Fruit fly (Drosophila melanogaster): ENCODE results near the gene CG43072.

The CG43072 gene

DNA sequence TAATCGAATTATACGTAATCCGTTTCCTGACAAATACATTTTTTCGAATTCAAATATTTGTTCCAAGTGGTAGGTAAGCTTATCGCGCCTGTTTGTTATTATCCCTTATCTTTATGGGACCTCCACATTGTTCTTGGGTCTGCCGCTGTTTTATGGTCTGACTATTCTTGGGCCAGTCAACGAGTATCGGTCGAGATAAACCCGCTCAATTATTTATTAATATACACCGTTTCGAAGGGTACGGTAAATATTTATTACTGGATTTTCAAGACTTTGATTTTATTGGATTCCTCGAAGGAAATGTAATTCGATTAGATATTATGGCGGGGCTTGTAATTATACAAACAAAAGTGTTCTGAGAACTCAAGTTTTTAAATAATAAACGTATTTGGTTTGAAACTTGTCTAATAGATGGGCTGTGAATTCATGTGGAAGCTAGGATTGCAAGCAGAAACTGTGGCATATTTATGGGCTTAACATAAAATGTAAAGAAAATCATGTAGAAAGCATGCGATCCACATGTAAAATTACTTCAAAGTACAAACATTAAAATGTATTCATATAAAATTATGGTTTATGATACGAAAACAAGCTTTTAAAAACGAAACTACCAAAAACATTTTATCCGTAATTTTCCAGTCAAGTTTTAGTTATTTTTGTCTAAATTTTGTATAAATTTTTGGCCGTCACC is at the start of gene CG43072:
Gene CG43072 (plus strand): TSS at position 641 of the 691 bp plus-strand sequence.
- TF ChIP-seq Myc (optimal IDR thresholded peaks at IDR 0.05) (peak; percentile 79), sv (GFP tag; optimal IDR thresholded peaks at IDR 0.05) (no peak), h (GFP tag; optimal IDR thresholded peaks at IDR 0.05) (peak; percentile 7), brk (GFP tag; optimal IDR thresholded peaks at IDR 0.05) (peak; percentile 2), tai (GFP tag; optimal IDR thresholded peaks at IDR 0.05) (no peak), CrebA (GFP tag; optimal IDR thresholded peaks at IDR 0.05; ENCODE audit: borderline replicate concordance) (peak; percentile 55), Sp1 (GFP tag; optimal IDR thresholded peaks at IDR 0.05) (peak; percentile 32), Rel (GFP tag; optimal IDR thresholded peaks at IDR 0.05) (no peak), Rel (tag; optimal IDR thresholded peaks at IDR 0.05) (peak; percentile 19)

DNA sequence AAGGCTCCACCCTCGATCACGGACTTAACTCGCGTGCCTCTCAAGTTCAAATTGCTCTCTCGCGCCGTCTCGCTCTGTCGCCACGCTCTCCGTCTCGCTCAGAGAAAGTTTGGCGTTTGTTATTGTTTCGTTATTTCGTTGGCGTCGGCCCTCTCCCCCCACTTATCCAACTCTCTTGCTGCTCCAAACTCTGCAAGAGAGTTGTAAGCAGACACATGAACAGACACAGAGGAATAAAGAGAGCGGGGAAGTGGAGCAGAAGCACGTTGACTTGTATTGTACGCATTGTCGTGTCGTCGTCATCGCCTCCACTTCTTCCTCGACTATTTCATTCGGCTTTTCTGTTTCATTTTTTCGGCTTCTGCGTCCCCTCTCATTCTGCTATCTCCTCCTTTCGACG is 42.3 kb upstream of the CG43072 start:
- no peak for TF ChIP-seq brk (GFP tag; optimal IDR thresholded peaks at IDR 0.05)
- TF ChIP-seq Dif (GFP tag; optimal IDR thresholded peaks at IDR 0.05; ENCODE audit: partially characterized antibody) = peak; percentile 92
- no peak for TF ChIP-seq GATAd (GFP tag; optimal IDR thresholded peaks at IDR 0.05)
- TF ChIP-seq dsf (GFP tag; optimal IDR thresholded peaks at IDR 0.05; ENCODE audit: borderline replicate concordance) = no peak
- no peak for TF ChIP-seq dmrt93B (GFP tag; optimal IDR thresholded peaks at IDR 0.05)
- TF ChIP-seq Hr83 (GFP tag; optimal IDR thresholded peaks at IDR 0.05; ENCODE audit: poor library complexity, severe bottlenecking) = no peak
- no peak for TF ChIP-seq Sp1 (GFP tag; optimal IDR thresholded peaks at IDR 0.05)
- peak; percentile 20 for TF ChIP-seq Jra (GFP tag; optimal IDR thresholded peaks at IDR 0.05)
- TF ChIP-seq jim (GFP tag; optimal IDR thresholded peaks at IDR 0.05) = no peak
- TF ChIP-seq Mio (GFP tag; optimal IDR thresholded peaks at IDR 0.05) = no peak
- no peak for TF ChIP-seq rgr (GFP tag; optimal IDR thresholded peaks at IDR 0.05)
- no peak for TF ChIP-seq usp (GFP tag; optimal IDR thresholded peaks at IDR 0.05)
- TF ChIP-seq lola (GFP tag; optimal IDR thresholded peaks at IDR 0.05) = no peak
- TF ChIP-seq Rel (GFP tag; optimal IDR thresholded peaks at IDR 0.05) = no peak
- TF ChIP-seq Rel (tag; optimal IDR thresholded peaks at IDR 0.05) = peak; percentile 36
- TF ChIP-seq HLH106 (tag; optimal IDR thresholded peaks at IDR 0.05) = no peak
- peak; percentile 58 for TF ChIP-seq h (GFP tag; optimal IDR thresholded peaks at IDR 0.05)
- no peak for TF ChIP-seq Dfd (GFP tag; optimal IDR thresholded peaks at IDR 0.05)
- TF ChIP-seq dl (GFP tag; optimal IDR thresholded peaks at IDR 0.05; ENCODE audit: insufficient read depth in 1 of 2, partially characterized antibody in 2 of 2) = peak; percentile 57 to 78
- TF ChIP-seq psq (GFP tag; optimal IDR thresholded peaks at IDR 0.05) = peak; percentile 89
- TF ChIP-seq Hnf4 (GFP tag; optimal IDR thresholded peaks at IDR 0.05) = no peak
- TF ChIP-seq Abd-B (GFP tag; optimal IDR thresholded peaks at IDR 0.05) = no peak
- TF ChIP-seq fru (GFP tag; optimal IDR thresholded peaks at IDR 0.05) = peak; percentile 25
- no peak for TF ChIP-seq OdsH (GFP tag; optimal IDR thresholded peaks at IDR 0.05)
- TF ChIP-seq br (GFP tag; optimal IDR thresholded peaks at IDR 0.05) = no peak
- TF ChIP-seq Vsx2 (GFP tag; optimal IDR thresholded peaks at IDR 0.05; ENCODE audit: partially characterized antibody) = peak; percentile 23
- TF ChIP-seq Hr78 (GFP tag; optimal IDR thresholded peaks at IDR 0.05) = no peak
- no peak for TF ChIP-seq N (GFP tag; optimal IDR thresholded peaks at IDR 0.05)
- no peak for TF ChIP-seq CG32264 (GFP tag; optimal IDR thresholded peaks at IDR 0.05)
- no peak for TF ChIP-seq sage (GFP tag; optimal IDR thresholded peaks at IDR 0.05)

DNA sequence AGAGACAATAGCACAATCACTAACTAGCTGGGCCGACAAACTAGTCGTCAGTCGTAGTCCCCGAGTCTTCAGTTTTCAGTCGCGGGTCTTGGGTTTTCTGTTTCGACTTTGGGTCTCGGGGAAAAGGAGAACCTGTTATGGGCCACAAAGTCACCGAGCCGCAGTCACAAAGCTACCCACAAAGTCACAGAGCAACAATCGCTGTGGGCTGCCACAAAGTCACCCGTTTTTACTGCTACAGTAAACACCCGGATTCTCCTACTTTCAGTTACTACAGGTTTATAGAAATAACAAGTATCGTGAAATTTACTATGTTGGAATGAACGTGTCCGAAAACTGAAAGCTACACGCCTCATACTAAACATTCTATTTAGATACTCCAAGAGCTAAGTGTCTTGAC is 41.9 kb upstream of the CG43072 start:
- no peak for TF ChIP-seq Dfd (GFP tag; optimal IDR thresholded peaks at IDR 0.05)
- no peak for TF ChIP-seq brk (GFP tag; optimal IDR thresholded peaks at IDR 0.05)
- no peak for TF ChIP-seq ey (GFP tag; optimal IDR thresholded peaks at IDR 0.05)
- TF ChIP-seq psq (GFP tag; optimal IDR thresholded peaks at IDR 0.05) = no peak

DNA sequence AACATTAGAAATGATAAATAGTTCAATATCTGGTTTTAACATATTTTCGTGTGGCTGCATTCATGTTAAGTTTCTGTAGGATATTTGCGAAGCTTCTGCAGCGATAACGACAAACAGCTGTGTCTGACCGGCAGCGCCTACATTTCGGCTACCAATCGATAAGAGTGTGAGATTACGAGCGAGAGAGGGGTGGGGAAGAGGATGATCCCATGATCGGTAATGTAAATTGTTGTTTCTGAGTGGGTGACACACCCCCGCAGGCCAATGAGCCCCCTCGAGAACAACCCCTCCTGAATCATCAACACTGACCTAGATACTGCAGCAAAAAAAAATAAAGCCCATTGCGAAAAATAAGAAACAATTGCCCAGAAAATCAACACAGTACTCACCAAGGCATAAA is 41.1 kb upstream of the CG43072 start:
- no peak for TF ChIP-seq Myc (optimal IDR thresholded peaks at IDR 0.05)
- TF ChIP-seq ey (GFP tag; optimal IDR thresholded peaks at IDR 0.05) = no peak
- TF ChIP-seq Hr83 (GFP tag; optimal IDR thresholded peaks at IDR 0.05; ENCODE audit: poor library complexity, severe bottlenecking) = no peak
- no peak for TF ChIP-seq Mio (GFP tag; optimal IDR thresholded peaks at IDR 0.05)
- no peak for TF ChIP-seq N (GFP tag; optimal IDR thresholded peaks at IDR 0.05)
- TF ChIP-seq Dfd (GFP tag; optimal IDR thresholded peaks at IDR 0.05) = no peak
- TF ChIP-seq usp (GFP tag; optimal IDR thresholded peaks at IDR 0.05) = no peak
- TF ChIP-seq GATAd (GFP tag; optimal IDR thresholded peaks at IDR 0.05) = no peak
- TF ChIP-seq sv (GFP tag; optimal IDR thresholded peaks at IDR 0.05) = no peak

All from whole organism, wandering third instar larva.